Fruit fly (Drosophila melanogaster) whole organism, embryonic: Measurements from ENCODE around the gene rtv.

Experiments
- Antp ChIP-seq: fragments of 200-800 bp; sonication (Bioruptor generic); optimal IDR thresholded peaks from 3 replicates; lab custom pipeline; 2016; ENCODE audit warnings: missing biosample characterization, missing genetic modification characterization
- Atf3 ChIP-seq: fragments of 200-800 bp; sonication (Bioruptor generic); optimal IDR thresholded peaks from 3 replicates; lab custom pipeline; 2016; ENCODE audit warnings: missing biosample characterization, missing genetic modification characterization
- CG10321 ChIP-seq: fragments of 200-800 bp; sonication (Bioruptor generic); IDR thresholded peaks from 2 replicates; pipeline ENCODE4 v1.3.6; 2022; ENCODE audit warnings: missing biosample characterization, missing genetic modification characterization
- CG11398 ChIP-seq: fragments of 200-800 bp; sonication (Bioruptor generic); optimal IDR thresholded peaks from 2 replicates; lab custom pipeline; 2016; ENCODE audit warnings: missing biosample characterization, missing genetic modification characterization
- CG11695 ChIP-seq: fragments of 200-800 bp; sonication (Bioruptor generic); IDR thresholded peaks from 3 replicates; pipeline ENCODE4 v1.3.6; 2022; ENCODE audit warnings: missing biosample characterization, missing genetic modification characterization
- CG11696 ChIP-seq: fragments of 200-800 bp; sonication (Bioruptor generic); IDR thresholded peaks from 2 replicates; pipeline ENCODE4 v1.3.6; 2022; ENCODE audit warnings: missing biosample characterization, missing genetic modification characterization
- CG13287 ChIP-seq: fragments of 200-800 bp; sonication (Bioruptor generic); IDR thresholded peaks from 2 replicates; pipeline ENCODE4 v1.3.6; 2022; ENCODE audit warnings: missing biosample characterization, missing genetic modification characterization; ENCODE audit not compliant: partially characterized antibody
- CG13424 ChIP-seq: fragments of 200-800 bp; sonication (Bioruptor generic); optimal IDR thresholded peaks from 2 replicates; lab custom pipeline; 2019; ENCODE audit warnings: missing biosample characterization, mild to moderate bottlenecking, missing genetic modification characterization, moderate library complexity
- CG14441 ChIP-seq: fragments of 200-800 bp; sonication (Bioruptor generic); IDR thresholded peaks from 2 replicates; pipeline ENCODE4 v1.3.6; 2022; ENCODE audit warnings: missing biosample characterization, missing genetic modification characterization
- CG14965 ChIP-seq: fragments of 200-800 bp; sonication (Bioruptor generic); optimal IDR thresholded peaks from 2 replicates; lab custom pipeline; 2016; ENCODE audit warnings: missing biosample characterization, missing genetic modification characterization, borderline replicate concordance
- CG16779 ChIP-seq: fragments of 200-800 bp; sonication (Bioruptor generic); IDR thresholded peaks from 2 replicates; pipeline ENCODE4 v1.3.6; 2022; ENCODE audit warnings: missing biosample characterization, missing genetic modification characterization
- CG17361 ChIP-seq: fragments of 200-800 bp; sonication (Bioruptor generic); IDR thresholded peaks from 3 replicates; pipeline ENCODE4 v1.3.6; 2022; ENCODE audit warnings: missing biosample characterization, missing genetic modification characterization
- CG17829 ChIP-seq: fragments of 200-800 bp; optimal IDR thresholded peaks from 2 replicates; lab custom pipeline; 2019; ENCODE audit warnings: missing biosample characterization, mild to moderate bottlenecking, missing genetic modification characterization, moderate library complexity
- CG18262 ChIP-seq: fragments of 200-800 bp; optimal IDR thresholded peaks from 3 replicates; lab custom pipeline; 2019; ENCODE audit warnings: missing biosample characterization, mild to moderate bottlenecking, missing genetic modification characterization, moderate library complexity
- CG2712 ChIP-seq: fragments of 200-800 bp; optimal IDR thresholded peaks from 3 replicates; lab custom pipeline; 2019; ENCODE audit warnings: missing biosample characterization, mild to moderate bottlenecking, missing genetic modification characterization, moderate library complexity
- CG3726 ChIP-seq: fragments of 200-800 bp; sonication (Bioruptor generic); IDR thresholded peaks from 3 replicates; pipeline ENCODE4, ENCODE4 v1.3.6; 2022; ENCODE audit warnings: missing biosample characterization, missing genetic modification characterization
- CG4360 ChIP-seq: fragments of 200-800 bp; sonication (Bioruptor generic); IDR thresholded peaks from 2 replicates; pipeline ENCODE4 v1.3.6; 2022; ENCODE audit warnings: missing biosample characterization, missing genetic modification characterization
- CG5245 ChIP-seq: fragments of 200-800 bp; sonication (Bioruptor generic); optimal IDR thresholded peaks from 3 replicates; lab custom pipeline; 2016; ENCODE audit warnings: missing biosample characterization, missing genetic modification characterization
- CG6854 ChIP-seq: fragments of 200-800 bp; sonication (Bioruptor generic); optimal IDR thresholded peaks from 3 replicates; lab custom pipeline; 2017; ENCODE audit warnings: missing biosample characterization, mild to moderate bottlenecking, missing genetic modification characterization
- CG8089 ChIP-seq: fragments of 200-800 bp; sonication (Bioruptor generic); optimal IDR thresholded peaks from 3 replicates; lab custom pipeline; 2016; ENCODE audit warnings: missing biosample characterization, missing genetic modification characterization
- CG8359 ChIP-seq: fragments of 200-800 bp; sonication (Bioruptor generic); optimal IDR thresholded peaks from 2 replicates; lab custom pipeline; 2017; ENCODE audit warnings: missing biosample characterization, mild to moderate bottlenecking, missing genetic modification characterization, borderline replicate concordance
- CG8478 ChIP-seq: fragments of >200 bp; optimal IDR thresholded peaks from 2 replicates; lab custom pipeline; 2018
- CG8765 ChIP-seq: fragments of 200-800 bp; sonication (Bioruptor generic); IDR thresholded peaks from 2 replicates; pipeline ENCODE4 v1.3.6; 2022; ENCODE audit warnings: missing biosample characterization, missing genetic modification characterization
- Dfd ChIP-seq, 2 experiments: fragments of >200 bp; optimal IDR thresholded peaks; 2 replicates each; lab custom pipeline; 2017; ENCODE audit warnings: missing biosample characterization in 2 of 2, missing genetic modification characterization in 2 of 2
- Drgx ChIP-seq: fragments of 200-800 bp; sonication (Bioruptor generic); IDR thresholded peaks from 2 replicates; pipeline ENCODE4 v1.3.6; 2022; ENCODE audit warnings: missing biosample characterization, missing genetic modification characterization
- E2f1 ChIP-seq: fragments of 200-800 bp; sonication (Bioruptor generic); IDR thresholded peaks from 2 replicates; pipeline ENCODE4 v1.3.6; 2022; ENCODE audit warnings: missing biosample characterization, missing genetic modification characterization
- Hey ChIP-seq: fragments of 200-800 bp; sonication (Bioruptor generic); optimal IDR thresholded peaks from 3 replicates; lab custom pipeline; 2018; ENCODE audit warnings: missing biosample characterization, mild to moderate bottlenecking, missing genetic modification characterization
- Max ChIP-seq: fragments of 200-800 bp; sonication (Bioruptor generic); optimal IDR thresholded peaks from 2 replicates; lab custom pipeline; 2016; ENCODE audit warnings: missing biosample characterization, mild to moderate bottlenecking, missing genetic modification characterization
- Med ChIP-seq: fragments of 200-800 bp; sonication (Bioruptor generic); peaks from one replicate; lab custom pipeline; 2016; ENCODE audit warnings: missing biosample characterization, missing genetic modification characterization, mild to moderate bottlenecking, inconsistent platforms, moderate library complexity
- Nf-YB ChIP-seq: fragments of 200-800 bp; sonication (Bioruptor generic); optimal IDR thresholded peaks from 3 replicates; lab custom pipeline; 2019; ENCODE audit warnings: missing biosample characterization, mild to moderate bottlenecking, missing genetic modification characterization, moderate library complexity
- PHDP ChIP-seq: fragments of 200-800 bp; sonication (Bioruptor generic); optimal IDR thresholded peaks from 3 replicates; lab custom pipeline; 2018; ENCODE audit warnings: missing biosample characterization, mild to moderate bottlenecking, missing genetic modification characterization, moderate library complexity
- Ptx1 ChIP-seq: fragments of 200-800 bp; sonication (Bioruptor generic); IDR thresholded peaks from 2 replicates; pipeline ENCODE4 v1.3.6; 2022; ENCODE audit warnings: missing biosample characterization, missing genetic modification characterization
- Scr ChIP-seq: fragments of 200-800 bp; sonication (Bioruptor generic); IDR thresholded peaks from 2 replicates; pipeline ENCODE4 v1.3.6; 2022; ENCODE audit warnings: missing biosample characterization, missing genetic modification characterization; ENCODE audit not compliant: partially characterized antibody
- Stat92E ChIP-seq, 3 experiments: fragments of >200 bp in 2 of 3; fragments of 200-800 bp in 1 of 3; sonication (Bioruptor generic) in 1 of 3; optimal IDR thresholded peaks; 2 replicates each; lab custom pipeline; 2017 to 2019; ENCODE audit warnings: missing biosample characterization in 3 of 3, missing genetic modification characterization in 3 of 3, mild to moderate bottlenecking in 1 of 3, moderate library complexity in 1 of 3
- chif ChIP-seq, 2 experiments: fragments of 200-800 bp; sonication (Bioruptor generic); optimal IDR thresholded peaks; 3 replicates each; lab custom pipeline; 2016; ENCODE audit warnings: missing biosample characterization in 2 of 2, missing genetic modification characterization in 2 of 2
- danr ChIP-seq: fragments of 200-800 bp; sonication (Bioruptor generic); IDR thresholded peaks from 2 replicates; pipeline ENCODE4 v1.3.6; 2022; ENCODE audit warnings: missing biosample characterization, missing genetic modification characterization
- fd64A ChIP-seq: fragments of 200-800 bp; sonication (Bioruptor generic); optimal IDR thresholded peaks from 3 replicates; lab custom pipeline; 2018; ENCODE audit warnings: missing biosample characterization, mild to moderate bottlenecking, missing genetic modification characterization
- gcm ChIP-seq: fragments of 200-800 bp; sonication (Bioruptor generic); optimal IDR thresholded peaks from 2 replicates; lab custom pipeline; 2019; ENCODE audit warnings: missing biosample characterization, mild to moderate bottlenecking, missing genetic modification characterization, moderate library complexity
- gsb ChIP-seq: fragments of 200-800 bp; sonication (Bioruptor generic); IDR thresholded peaks from 2 replicates; pipeline ENCODE4 v1.3.6; 2022; ENCODE audit warnings: missing biosample characterization, missing genetic modification characterization
- hth ChIP-seq: fragments of >200 bp; optimal IDR thresholded peaks from 2 replicates; lab custom pipeline; 2017; ENCODE audit warnings: inconsistent platforms
- inv ChIP-seq: fragments of 200-800 bp; sonication (Bioruptor generic); IDR thresholded peaks from 2 replicates; pipeline ENCODE4 v1.3.6; 2022; ENCODE audit warnings: missing biosample characterization, missing genetic modification characterization; ENCODE audit not compliant: partially characterized antibody
- lab ChIP-seq: fragments of 200-800 bp; sonication (Bioruptor generic); optimal IDR thresholded peaks from 3 replicates; lab custom pipeline; 2017; ENCODE audit warnings: missing biosample characterization, missing genetic modification characterization, mild to moderate bottlenecking, moderate library complexity, missing genetic modification reagents
- lilli ChIP-seq: fragments of 200-800 bp; sonication (Bioruptor generic); optimal IDR thresholded peaks from 3 replicates; lab custom pipeline; 2016; ENCODE audit warnings: missing biosample characterization, missing genetic modification characterization
- lmd ChIP-seq: fragments of 200-800 bp; sonication (Bioruptor generic); IDR thresholded peaks from 2 replicates; pipeline ENCODE4 v1.3.6; 2022; ENCODE audit warnings: missing biosample characterization, missing genetic modification characterization
- nom ChIP-seq: fragments of 200-800 bp; sonication (Bioruptor generic); optimal IDR thresholded peaks from 2 replicates; lab custom pipeline; 2017; ENCODE audit warnings: missing biosample characterization, missing genetic modification characterization, mild to moderate bottlenecking, moderate library complexity, missing genetic modification reagents
- onecut ChIP-seq: fragments of 200-800 bp; sonication (Bioruptor generic); IDR thresholded peaks from 2 replicates; pipeline ENCODE4 v1.3.6; 2022; ENCODE audit warnings: missing biosample characterization, missing genetic modification characterization
- otp ChIP-seq: fragments of 200-800 bp; sonication (Bioruptor generic); IDR thresholded peaks from 3 replicates; pipeline ENCODE4, ENCODE4 v1.3.6; 2022; ENCODE audit warnings: missing biosample characterization, missing genetic modification characterization
- scrt ChIP-seq: fragments of 200-800 bp; sonication (Bioruptor generic); optimal IDR thresholded peaks from 2 replicates; lab custom pipeline; 2018; ENCODE audit warnings: missing biosample characterization, mild to moderate bottlenecking, missing genetic modification characterization, moderate library complexity
- sens ChIP-seq: fragments of 200-800 bp; sonication (Bioruptor generic); peaks from one replicate; lab custom pipeline; 2016; ENCODE audit warnings: missing biosample characterization, missing genetic modification characterization
- stc ChIP-seq: fragments of 200-800 bp; sonication (Bioruptor generic); IDR thresholded peaks from 2 replicates; pipeline ENCODE4 v1.3.6; 2022; ENCODE audit warnings: missing biosample characterization, missing genetic modification characterization

The rtv gene

dm6 chrX:11146598-11147176 lies 7.1 kb downstream of the rtv start:
- TF ChIP-seq otp (GFP tag; lab: Robert Waterston, UW) (0 out of 3 replicates have a peak, but pooled peaks have one; percentile 39), CG8765 (GFP tag; lab: Robert Waterston, UW) (peak; percentile 51), Nf-YB (GFP tag; lab: Kevin White, UChicago) (no peak), Ptx1 (0 out of 2 replicates have a peak, but pooled peaks have one; percentile 11), gsb (GFP tag; lab: Robert Waterston, UW) (no peak), fd64A (no peak), Scr (GFP tag; lab: Robert Waterston, UW) (no peak), CG17829 (peak; percentile 29), danr (no peak), lilli (GFP tag; lab: Kevin White, UChicago) (peak; percentile 4), lab (GFP tag; lab: Kevin White, UChicago) (peak; percentile 45), scrt (GFP tag; lab: Kevin White, UChicago) (no peak), Antp (GFP tag; lab: Kevin White, UChicago) (peak; percentile 14), CG2712 (tag; lab: Kevin White, UChicago) (peak; percentile 37), Hey (tag; lab: Kevin White, UChicago) (no peak), nom (GFP tag; lab: Kevin White, UChicago) (peak; percentile 30), gcm (GFP tag; lab: Kevin White, UChicago) (peak; percentile 1), hth (lab: Kevin White, UChicago) (no peak), CG14965 (GFP tag; lab: Kevin White, UChicago) (no peak), inv (no peak), Stat92E (GFP tag; optimal IDR thresholded peaks at IDR 0.05; lab: Kevin White, UChicago) (no peak), CG8478 (lab: Kevin White, UChicago) (no peak), sens (peak; percentile 87), stc (GFP tag; lab: Robert Waterston, UW) (no peak), CG5245 (GFP tag; lab: Kevin White, UChicago) (no peak), CG11696 (GFP tag; lab: Robert Waterston, UW) (no peak), CG8359 (GFP tag; lab: Kevin White, UChicago) (no peak), lmd (GFP tag; lab: Robert Waterston, UW) (peak; percentile 24; the same call in 1 of the 2 replicates), CG14441 (GFP tag; lab: Robert Waterston, UW) (peak; percentile 23; the same call in 1 of the 2 replicates), CG18262 (tag; lab: Kevin White, UChicago) (peak; percentile 22), PHDP (tag; lab: Kevin White, UChicago) (peak; percentile 24), CG16779 (0 out of 2 replicates have a peak, but pooled peaks have one; percentile 34), Dfd (GFP tag; optimal IDR thresholded peaks at IDR 0.05; lab: Kevin White, UChicago) (no peak), CG10321 (GFP tag; lab: Robert Waterston, UW) (peak; percentile 56; the same call in 1 of the 2 replicates), CG11398 (no peak), CG17361 (GFP tag; lab: Robert Waterston, UW) (0 out of 3 replicates have a peak, but pooled peaks have one; percentile 10), CG4360 (GFP tag; lab: Robert Waterston, UW) (peak; percentile 94), Atf3 (GFP tag; lab: Kevin White, UChicago) (no peak), Max (GFP tag; lab: Kevin White, UChicago) (no peak), CG11695 (GFP tag; lab: Robert Waterston, UW) (peak; percentile 51; the same call in 1 of the 3 replicates), CG13424 (tag; lab: Kevin White, UChicago) (peak; percentile 36), onecut (GFP tag; lab: Robert Waterston, UW) (no peak), Drgx (GFP tag; lab: Robert Waterston, UW) (0 out of 2 replicates have a peak, but pooled peaks have one; percentile 22), CG8089 (no peak), Med (GFP tag; lab: Kevin White, UChicago) (peak; percentile 86), chif (GFP tag; optimal IDR thresholded peaks at IDR 0.05; lab: Kevin White, UChicago) (peak in 1 of 2 experiments; percentile 8), E2f1 (GFP tag; lab: Robert Waterston, UW) (0 out of 2 replicates have a peak, but pooled peaks have one; percentile 34), CG6854 (GFP tag; lab: Kevin White, UChicago) (no peak), CG3726 (GFP tag; lab: Robert Waterston, UW) (0 out of 3 replicates have a peak, but pooled peaks have one; percentile 26), CG13287 (no peak)
